Fruit fly (Drosophila melanogaster) whole organism, embryonic: ENCODE measurements around the gene haf.

ENCODE experiments used
- Blimp-1 ChIP-seq: fragments of 200-800 bp; sonication (Bioruptor generic); optimal IDR thresholded peaks from 3 replicates; lab custom pipeline; 2018; ENCODE audit warnings: missing biosample characterization, missing genetic modification characterization, mild to moderate bottlenecking, moderate library complexity, missing genetic modification reagents
- CG10431 ChIP-seq: fragments of 200-800 bp; sonication (Bioruptor generic); optimal IDR thresholded peaks from 3 replicates; lab custom pipeline; 2018; ENCODE audit warnings: missing biosample characterization, mild to moderate bottlenecking, missing genetic modification characterization
- CG10543 ChIP-seq: fragments of 200-800 bp; sonication (Bioruptor generic); optimal IDR thresholded peaks from 3 replicates; lab custom pipeline; 2017; ENCODE audit warnings: missing biosample characterization, mild to moderate bottlenecking, missing genetic modification characterization, moderate library complexity
- CG10959 ChIP-seq: fragments of 200-800 bp; sonication (Bioruptor generic); IDR thresholded peaks from 2 replicates; pipeline ENCODE4 v1.3.6; 2022; ENCODE audit warnings: missing biosample characterization, missing genetic modification characterization
- CG11247 ChIP-seq: fragments of 200-800 bp; sonication (Bioruptor generic); IDR thresholded peaks from 2 replicates; pipeline ENCODE4 v1.3.6; 2022; ENCODE audit warnings: missing biosample characterization, missing genetic modification characterization
- CG11456 ChIP-seq: fragments of 200-800 bp; sonication (Bioruptor generic); IDR thresholded peaks from 3 replicates; pipeline ENCODE4 v1.3.6; 2022; ENCODE audit warnings: missing biosample characterization, missing genetic modification characterization
- CG12071 ChIP-seq: fragments of 200-800 bp; sonication (Bioruptor generic); optimal IDR thresholded peaks from 3 replicates; lab custom pipeline; 2018; ENCODE audit warnings: missing biosample characterization, mild to moderate bottlenecking, missing genetic modification characterization
- CG12659 ChIP-seq: fragments of 200-800 bp; sonication (Bioruptor generic); optimal IDR thresholded peaks from 3 replicates; lab custom pipeline; 2017; ENCODE audit warnings: mild to moderate bottlenecking, missing biosample characterization, missing genetic modification reagents, missing genetic modification characterization
- CG12769 ChIP-seq: fragments of 200-800 bp; sonication (Bioruptor generic); optimal IDR thresholded peaks from 2 replicates; lab custom pipeline; 2019; ENCODE audit warnings: missing biosample characterization, mild to moderate bottlenecking, missing genetic modification characterization, moderate library complexity
- CG13123 ChIP-seq: fragments of 200-800 bp; sonication (Bioruptor generic); optimal IDR thresholded peaks from 2 replicates; lab custom pipeline; 2016; ENCODE audit warnings: missing biosample characterization, missing genetic modification characterization
- CG15011 ChIP-seq: fragments of 200-800 bp; sonication (Bioruptor generic); optimal IDR thresholded peaks from 3 replicates; lab custom pipeline; 2018; ENCODE audit warnings: missing biosample characterization, mild to moderate bottlenecking, missing genetic modification characterization
- CG16813 ChIP-seq: fragments of 200-800 bp; sonication (Bioruptor generic); IDR thresholded peaks from 3 replicates; pipeline ENCODE4 v1.3.6; 2022; ENCODE audit warnings: missing biosample characterization, missing genetic modification characterization; ENCODE audit not compliant: partially characterized antibody
- CG17186 ChIP-seq: fragments of 200-800 bp; sonication (Bioruptor generic); optimal IDR thresholded peaks from 3 replicates; lab custom pipeline; 2017; ENCODE audit warnings: missing biosample characterization, missing genetic modification reagents, missing genetic modification characterization
- CG18011 ChIP-seq: fragments of 200-800 bp; sonication (Bioruptor generic); optimal IDR thresholded peaks from 2 replicates; lab custom pipeline; 2017; ENCODE audit warnings: missing biosample characterization, missing genetic modification characterization, mild to moderate bottlenecking, moderate library complexity, missing genotype
- CG3726 ChIP-seq: fragments of 200-800 bp; sonication (Bioruptor generic); IDR thresholded peaks from 3 replicates; pipeline ENCODE4, ENCODE4 v1.3.6; 2022; ENCODE audit warnings: missing biosample characterization, missing genetic modification characterization
- CG3847 ChIP-seq: fragments of 200-800 bp; sonication (Bioruptor generic); IDR thresholded peaks from 2 replicates; pipeline ENCODE4 v1.3.6; 2022; ENCODE audit warnings: missing biosample characterization, missing genetic modification characterization
- CG3995 ChIP-seq: fragments of 200-800 bp; sonication (Bioruptor generic); optimal IDR thresholded peaks from 3 replicates; lab custom pipeline; 2016; ENCODE audit warnings: missing biosample characterization, missing genetic modification characterization
- CG5245 ChIP-seq: fragments of 200-800 bp; sonication (Bioruptor generic); optimal IDR thresholded peaks from 3 replicates; lab custom pipeline; 2016; ENCODE audit warnings: missing biosample characterization, missing genetic modification characterization
- CG6175 ChIP-seq: fragments of 200-800 bp; sonication (Bioruptor generic); IDR thresholded peaks from 3 replicates; pipeline ENCODE4 v1.3.6; 2022; ENCODE audit warnings: missing biosample characterization, missing genetic modification characterization
- CG8281 ChIP-seq: fragments of 200-800 bp; sonication (Bioruptor generic); optimal IDR thresholded peaks from 2 replicates; lab custom pipeline; 2018; ENCODE audit warnings: missing biosample characterization, mild to moderate bottlenecking, missing genetic modification characterization, moderate library complexity
- Fer3 ChIP-seq: fragments of 200-800 bp; sonication (Bioruptor generic); optimal IDR thresholded peaks from 2 replicates; lab custom pipeline; 2018; ENCODE audit warnings: missing biosample characterization, mild to moderate bottlenecking, missing genetic modification characterization, moderate library complexity
- HmgZ ChIP-seq: fragments of 200-800 bp; sonication (Bioruptor generic); optimal IDR thresholded peaks from 2 replicates; lab custom pipeline; 2018; ENCODE audit warnings: missing biosample characterization, mild to moderate bottlenecking, missing genetic modification characterization
- MESR4 ChIP-seq: fragments of 200-800 bp; sonication (Bioruptor generic); optimal IDR thresholded peaks from 2 replicates; lab custom pipeline; 2018; ENCODE audit warnings: missing biosample characterization, mild to moderate bottlenecking, missing genetic modification characterization, moderate library complexity
- Mrtf ChIP-seq: fragments of 200-800 bp; sonication (Bioruptor generic); IDR thresholded peaks from 3 replicates; pipeline ENCODE4 v1.3.6; 2022; ENCODE audit warnings: missing biosample characterization, missing genetic modification characterization
- Nf-YC ChIP-seq: fragments of 200-800 bp; optimal IDR thresholded peaks from 3 replicates; lab custom pipeline; 2019; ENCODE audit warnings: missing biosample characterization, mild to moderate bottlenecking, missing genetic modification characterization, moderate library complexity
- Optix ChIP-seq: fragments of 200-800 bp; sonication (Bioruptor generic); IDR thresholded peaks from 3 replicates; pipeline ENCODE4 v1.3.6; 2022; ENCODE audit warnings: missing biosample characterization, missing genetic modification characterization
- PHDP ChIP-seq: fragments of 200-800 bp; sonication (Bioruptor generic); optimal IDR thresholded peaks from 3 replicates; lab custom pipeline; 2018; ENCODE audit warnings: missing biosample characterization, mild to moderate bottlenecking, missing genetic modification characterization, moderate library complexity
- Pdp1 ChIP-seq, 2 experiments: fragments of 200-800 bp; sonication (Bioruptor generic); optimal IDR thresholded peaks; 3 replicates each; lab custom pipeline; 2016; ENCODE audit warnings: missing biosample characterization in 2 of 2, missing genetic modification characterization in 2 of 2, mild to moderate bottlenecking in 1 of 2, moderate library complexity in 1 of 2
- Ptx1 ChIP-seq: fragments of 200-800 bp; sonication (Bioruptor generic); IDR thresholded peaks from 2 replicates; pipeline ENCODE4 v1.3.6; 2022; ENCODE audit warnings: missing biosample characterization, missing genetic modification characterization
- Spps ChIP-seq: fragments of 200-800 bp; sonication (Bioruptor generic); optimal IDR thresholded peaks from 2 replicates; lab custom pipeline; 2018; ENCODE audit warnings: missing biosample characterization, mild to moderate bottlenecking, missing genetic modification characterization
- Vsx1 ChIP-seq: fragments of 200-800 bp; sonication (Bioruptor generic); optimal IDR thresholded peaks from 2 replicates; lab custom pipeline; 2017; ENCODE audit warnings: missing biosample characterization, mild to moderate bottlenecking, missing genetic modification characterization, missing genetic modification reagents
- aop ChIP-seq: fragments of 200-800 bp; sonication (Bioruptor generic); IDR thresholded peaks from 2 replicates; pipeline ENCODE4 v1.3.6; 2022; ENCODE audit warnings: missing biosample characterization, missing genetic modification characterization
- caup ChIP-seq: fragments of 200-800 bp; sonication (Bioruptor generic); optimal IDR thresholded peaks from 3 replicates; lab custom pipeline; 2017; ENCODE audit warnings: missing biosample characterization, mild to moderate bottlenecking, missing genetic modification characterization, moderate library complexity; ENCODE audit not compliant: severe bottlenecking
- dpn ChIP-seq, 2 experiments: fragments of 200-800 bp; sonication (Bioruptor generic); optimal IDR thresholded peaks; 3 replicates each; lab custom pipeline; 2016; ENCODE audit warnings: missing biosample characterization in 2 of 2, missing genetic modification characterization in 2 of 2
- ems ChIP-seq: fragments of 200-800 bp; sonication (Bioruptor generic); optimal IDR thresholded peaks from 3 replicates; lab custom pipeline; 2016; ENCODE audit warnings: missing biosample characterization, missing genetic modification characterization
- ewg ChIP-seq: fragments of 200-800 bp; sonication (Bioruptor generic); optimal IDR thresholded peaks from 3 replicates; lab custom pipeline; 2017; ENCODE audit warnings: mild to moderate bottlenecking, missing biosample characterization, missing genetic modification reagents, missing genetic modification characterization
- fd64A ChIP-seq: fragments of 200-800 bp; sonication (Bioruptor generic); optimal IDR thresholded peaks from 3 replicates; lab custom pipeline; 2018; ENCODE audit warnings: missing biosample characterization, mild to moderate bottlenecking, missing genetic modification characterization
- grn ChIP-seq: fragments of 200-800 bp; sonication (Bioruptor generic); optimal IDR thresholded peaks from 3 replicates; lab custom pipeline; 2017; ENCODE audit warnings: missing biosample characterization, missing genetic modification characterization
- insv ChIP-seq, 2 experiments: fragments of 200-800 bp; sonication (Bioruptor generic); optimal IDR thresholded peaks; 3 replicates each; lab custom pipeline; 2016 to 2018; ENCODE audit warnings: missing biosample characterization in 2 of 2, missing genetic modification characterization in 2 of 2
- klu ChIP-seq: fragments of 200-800 bp; sonication (Bioruptor generic); IDR thresholded peaks from 2 replicates; pipeline ENCODE4 v1.3.6; 2022; ENCODE audit warnings: missing biosample characterization, missing genetic modification characterization
- knrl ChIP-seq: fragments of 200-800 bp; sonication (Bioruptor generic); IDR thresholded peaks from 3 replicates; pipeline ENCODE4 v1.3.6; 2022; ENCODE audit warnings: missing biosample characterization, missing genetic modification characterization; ENCODE audit not compliant: partially characterized antibody
- mam ChIP-seq: fragments of 200-800 bp; sonication (Bioruptor generic); optimal IDR thresholded peaks from 3 replicates; lab custom pipeline; 2016; ENCODE audit warnings: missing biosample characterization, missing genetic modification characterization
- ranshi ChIP-seq: fragments of 200-800 bp; sonication (Bioruptor generic); IDR thresholded peaks from 2 replicates; pipeline ENCODE4 v1.3.6; 2022; ENCODE audit warnings: missing biosample characterization, missing genetic modification characterization
- row ChIP-seq: fragments of 200-800 bp; sonication (Bioruptor generic); IDR thresholded peaks from 3 replicates; pipeline ENCODE4 v1.3.6; 2022; ENCODE audit warnings: missing biosample characterization, missing genetic modification characterization
- scrt ChIP-seq: fragments of 200-800 bp; sonication (Bioruptor generic); optimal IDR thresholded peaks from 2 replicates; lab custom pipeline; 2018; ENCODE audit warnings: missing biosample characterization, mild to moderate bottlenecking, missing genetic modification characterization, moderate library complexity
- sim ChIP-seq: fragments of 200-800 bp; sonication (Bioruptor generic); IDR thresholded peaks from 2 replicates; pipeline ENCODE4 v1.3.6; 2022; ENCODE audit warnings: missing biosample characterization, missing genetic modification characterization
- slp2 ChIP-seq: fragments of 200-800 bp; sonication (Bioruptor generic); optimal IDR thresholded peaks from 2 replicates; lab custom pipeline; 2016; ENCODE audit warnings: missing biosample characterization, missing genetic modification characterization
- stc ChIP-seq: fragments of 200-800 bp; sonication (Bioruptor generic); IDR thresholded peaks from 2 replicates; pipeline ENCODE4 v1.3.6; 2022; ENCODE audit warnings: missing biosample characterization, missing genetic modification characterization
- tin ChIP-seq: fragments of 200-800 bp; sonication (Bioruptor generic); optimal IDR thresholded peaks from 3 replicates; lab custom pipeline; 2016; ENCODE audit warnings: missing biosample characterization, missing genetic modification characterization
- ttk ChIP-seq: fragments of 200-800 bp; sonication (Bioruptor generic); IDR thresholded peaks from 2 replicates; pipeline ENCODE4 v2.1.2; 2022; ENCODE audit warnings: missing biosample characterization, missing genetic modification characterization

The haf gene

DNA sequence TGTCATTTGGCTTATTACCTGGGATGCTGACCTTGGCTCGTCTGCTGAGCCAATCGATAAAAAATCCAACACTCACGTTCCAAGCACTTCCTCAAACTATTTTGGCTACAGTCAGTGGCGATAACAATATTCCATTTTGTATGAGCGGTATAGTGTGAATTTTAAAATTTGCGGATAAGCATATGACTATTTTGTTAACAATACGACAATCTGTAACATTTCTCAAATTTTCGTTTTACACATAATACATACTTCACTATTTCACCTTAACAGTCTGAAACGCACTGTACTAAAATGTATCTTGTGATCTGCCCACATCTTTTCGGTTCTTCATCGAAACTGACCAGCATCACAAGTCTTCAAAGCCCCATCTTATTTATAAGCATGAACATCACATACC, 24.3 kb downstream of the haf start (continued):
- peak; percentile 91 for TF ChIP-seq CG12769 (tag; lab: Kevin White, UChicago)
- TF ChIP-seq stc: peak; percentile 66; the same call in 1 of the 2 replicates
- peak; percentile 60; the same call in 1 of the 2 replicates for TF ChIP-seq klu (GFP tag; lab: Robert Waterston, UW)
- TF ChIP-seq Mrtf: peak; percentile 75; the same call in 2 of the 3 replicates
- peak; percentile 19 for TF ChIP-seq CG3995 (GFP tag; lab: Kevin White, UChicago)
- TF ChIP-seq CG3847 (GFP tag; lab: Robert Waterston, UW): peak; percentile 72
- TF ChIP-seq Pdp1 (GFP tag; optimal IDR thresholded peaks at IDR 0.05; lab: Kevin White, UChicago): peak; percentile 67 to 70
- TF ChIP-seq CG11247 (GFP tag; lab: Robert Waterston, UW): peak; percentile 65
- peak; percentile 62 for TF ChIP-seq CG12659 (GFP tag; lab: Kevin White, UChicago)
- TF ChIP-seq HmgZ (tag; lab: Kevin White, UChicago): peak; percentile 62
- TF ChIP-seq tin (GFP tag; lab: Kevin White, UChicago): peak; percentile 64
- TF ChIP-seq slp2 (GFP tag; lab: Kevin White, UChicago): no peak
- TF ChIP-seq Fer3: peak; percentile 81
- no peak for TF ChIP-seq CG13123 (GFP tag; lab: Kevin White, UChicago)
- TF ChIP-seq aop (GFP tag; lab: Robert Waterston, UW): no peak
- no peak for TF ChIP-seq Nf-YC
- no peak for TF ChIP-seq MESR4 (GFP tag; lab: Kevin White, UChicago)
- TF ChIP-seq caup (GFP tag; lab: Kevin White, UChicago): peak; percentile 81
- TF ChIP-seq row: peak; percentile 77
- peak; percentile 77 for TF ChIP-seq CG11456 (GFP tag; lab: Robert Waterston, UW)
- TF ChIP-seq CG15011 (GFP tag; lab: Kevin White, UChicago): peak; percentile 52
- TF ChIP-seq PHDP (tag; lab: Kevin White, UChicago): peak; percentile 73
- no peak for TF ChIP-seq grn (GFP tag; lab: Kevin White, UChicago)
- peak; percentile 48 for TF ChIP-seq ttk (GFP tag; lab: Robert Waterston, UW)
- peak; percentile 50 for TF ChIP-seq CG5245 (GFP tag; lab: Kevin White, UChicago)
- no peak for TF ChIP-seq CG16813
- TF ChIP-seq ewg (GFP tag; lab: Kevin White, UChicago): peak; percentile 20
- peak; percentile 78 for TF ChIP-seq Ptx1 (GFP tag; lab: Robert Waterston, UW)
- TF ChIP-seq scrt (GFP tag; lab: Kevin White, UChicago): peak; percentile 72
- TF ChIP-seq CG18011: peak; percentile 41
- peak; percentile 36; the same call in 1 of the 2 replicates for TF ChIP-seq sim (GFP tag; lab: Robert Waterston, UW)
- peak; percentile 41 for TF ChIP-seq Blimp-1 (GFP tag; lab: Kevin White, UChicago)
- TF ChIP-seq CG12071: peak; percentile 82
- peak; percentile 82 for TF ChIP-seq mam
- 0 out of 3 replicates have a peak, but pooled peaks have one; percentile 41 for TF ChIP-seq Optix (GFP tag; lab: Robert Waterston, UW)
- no peak for TF ChIP-seq knrl (GFP tag; lab: Robert Waterston, UW)
- 0 out of 3 replicates have a peak, but pooled peaks have one; percentile 22 for TF ChIP-seq CG3726 (GFP tag; lab: Robert Waterston, UW)
- peak; percentile 30 for TF ChIP-seq CG10543 (GFP tag; lab: Kevin White, UChicago)
- 0 out of 3 replicates have a peak, but pooled peaks have one; percentile 38 for TF ChIP-seq CG6175 (GFP tag; lab: Robert Waterston, UW)
- TF ChIP-seq Spps (tag; lab: Kevin White, UChicago): no peak
- no peak for TF ChIP-seq insv (GFP tag; optimal IDR thresholded peaks at IDR 0.05; lab: Kevin White, UChicago)
- peak; percentile 31 for TF ChIP-seq CG8281 (tag; lab: Kevin White, UChicago)
- peak; percentile 28 for TF ChIP-seq Vsx1 (GFP tag; lab: Kevin White, UChicago)
- TF ChIP-seq fd64A (GFP tag; lab: Kevin White, UChicago): peak; percentile 4
- no peak for TF ChIP-seq CG17186 (GFP tag; lab: Kevin White, UChicago)
- TF ChIP-seq CG10431 (GFP tag; lab: Kevin White, UChicago): no peak
- peak; percentile 72 to 75 for TF ChIP-seq dpn (GFP tag; optimal IDR thresholded peaks at IDR 0.05; lab: Kevin White, UChicago)
- peak; percentile 75 for TF ChIP-seq ranshi (GFP tag; lab: Robert Waterston, UW)
- TF ChIP-seq CG10959 (GFP tag; lab: Robert Waterston, UW): peak; percentile 32; the same call in 1 of the 2 replicates
- peak; percentile 55 for TF ChIP-seq ems (GFP tag; lab: Kevin White, UChicago)
